Worm (Caenorhabditis elegans): ENCODE data around the gene nhr-101.

nhr-101 gene

DNA sequence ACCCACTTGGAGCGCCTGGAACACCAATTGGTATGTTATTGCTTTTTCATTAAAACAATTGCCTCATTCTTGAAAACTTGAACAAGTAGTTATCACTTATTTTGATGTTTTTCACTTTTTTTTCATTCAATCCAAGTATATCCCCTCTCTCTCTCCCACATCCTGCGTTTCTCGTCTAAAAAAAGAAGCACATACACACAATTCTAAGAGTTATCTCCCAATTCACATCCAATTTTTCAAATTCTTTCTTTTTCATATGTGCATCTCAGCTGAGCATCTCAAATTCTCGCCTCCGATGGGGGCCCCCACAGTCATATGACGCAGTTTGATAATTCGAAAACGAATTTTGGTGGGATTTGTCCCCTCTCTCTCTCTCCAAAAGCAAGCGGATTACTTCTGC, 33.6 kb upstream of the nhr-101 start:
- TF ChIP-seq mdl-1 (tag; optimal IDR thresholded peaks at IDR 0.05) = no peak
- TF ChIP-seq tlp-1 (tag; optimal IDR thresholded peaks at IDR 0.05) = no peak
- TF ChIP-seq lin-14 (GFP tag; optimal IDR thresholded peaks at IDR 0.05) = peak; percentile 62
- TF ChIP-seq elt-2 (tag; optimal IDR thresholded peaks at IDR 0.05) = no peak
- TF ChIP-seq zag-1 (tag; optimal IDR thresholded peaks at IDR 0.05) = no peak
- TF ChIP-seq C04F5.9 (tag; optimal IDR thresholded peaks at IDR 0.05) = no peak
- TF ChIP-seq sptf-1 (tag; optimal IDR thresholded peaks at IDR 0.05) = no peak
- TF ChIP-seq nhr-85 (tag) = peak; percentile 46
- TF ChIP-seq lin-13 (GFP tag; optimal IDR thresholded peaks at IDR 0.05) = no peak
- TF ChIP-seq aha-1 (tag; optimal IDR thresholded peaks at IDR 0.05) = no peak
- TF ChIP-seq snpc-4 (tag; optimal IDR thresholded peaks at IDR 0.05) = no peak
- TF ChIP-seq efl-1 (optimal IDR thresholded peaks at IDR 0.05) = no peak
- TF ChIP-seq efl-1 (GFP tag; optimal IDR thresholded peaks at IDR 0.05 in 1 of 2) = peak in 1 of 2 experiments; percentile 83
- TF ChIP-seq nhr-90 (tag; optimal IDR thresholded peaks at IDR 0.05; ENCODE audit: poor library complexity) = no peak
- no peak for TF ChIP-seq pqm-1 (tag; optimal IDR thresholded peaks at IDR 0.05)
- no peak for TF ChIP-seq lsy-2 (tag; optimal IDR thresholded peaks at IDR 0.05)
- no peak for TF ChIP-seq nhr-19 (GFP tag; conservative IDR thresholded peaks at IDR 0.05)
- no peak for TF ChIP-seq nhr-11 (tag; optimal IDR thresholded peaks at IDR 0.05)
- no peak for TF ChIP-seq dsc-1 (tag; optimal IDR thresholded peaks at IDR 0.05)
- TF ChIP-seq blmp-1 (tag; optimal IDR thresholded peaks at IDR 0.05) = no peak

DNA sequence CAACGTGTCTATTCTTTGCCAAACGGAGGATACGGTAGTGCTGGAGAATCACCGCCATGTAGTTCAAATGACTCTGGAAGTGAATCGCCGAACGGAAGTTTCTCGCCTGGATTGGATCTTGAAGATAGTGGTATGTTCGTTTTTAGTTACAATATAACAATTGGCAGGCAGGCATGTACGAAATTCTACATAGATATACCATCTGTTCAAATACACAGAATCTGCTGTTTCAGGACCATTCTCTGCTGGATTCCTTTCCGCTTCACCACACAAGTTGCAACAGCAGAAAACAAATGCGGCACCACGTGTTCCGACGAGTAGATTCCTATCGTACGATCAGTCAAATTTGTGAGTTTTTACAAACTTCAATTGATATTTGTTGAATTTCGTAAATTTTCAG, 30.8 kb upstream of the nhr-101 start:
- TF ChIP-seq ceh-82 (tag; optimal IDR thresholded peaks at IDR 0.05) (no peak), efl-1 (optimal IDR thresholded peaks at IDR 0.05) (no peak), efl-1 (GFP tag; optimal IDR thresholded peaks at IDR 0.05 in 1 of 2) (peak in 1 of 2 experiments; percentile 21)

ce11 chrV:11541284-11541683, 29.0 kb upstream of the nhr-101 start:
- TF ChIP-seq efl-1 (optimal IDR thresholded peaks at IDR 0.05) (peak in 1 of 2 experiments; percentile 3), efl-1 (GFP tag; optimal IDR thresholded peaks at IDR 0.05 in 1 of 2) (no peak), lin-35 (GFP tag; optimal IDR thresholded peaks at IDR 0.05) (no peak), grh-1 (GFP tag; IDR thresholded peaks at IDR 0.05) (no peak), jun-1 (tag; optimal IDR thresholded peaks at IDR 0.05) (peak; percentile 7), mdl-1 (tag; optimal IDR thresholded peaks at IDR 0.05) (no peak), vab-15 (tag; optimal IDR thresholded peaks at IDR 0.05) (peak; percentile 4)

DNA sequence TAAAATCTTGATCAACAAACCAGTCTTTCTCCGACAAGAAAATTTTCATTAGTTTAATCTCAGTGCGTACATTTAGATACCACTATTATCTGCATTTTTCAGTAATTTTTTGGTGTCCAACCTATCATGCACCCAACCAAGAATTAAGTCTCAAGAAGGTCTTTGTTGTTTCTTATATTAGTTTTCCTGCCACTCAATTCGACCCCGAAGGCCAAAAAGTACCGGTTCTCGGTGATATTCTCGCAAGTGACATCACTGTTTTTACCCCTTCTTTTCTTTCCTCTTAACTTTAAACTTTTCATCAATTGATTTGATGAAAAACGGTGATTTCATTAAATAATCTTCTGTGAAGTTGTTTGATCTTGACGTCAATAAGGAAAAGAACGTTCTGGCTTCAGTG, 26.7 kb upstream of the nhr-101 start, which contains the start of gene F38B7.2:
Gene F38B7.2, plus strand, starts transcription at position 400 of the 400 bp plus-strand sequence.
- TF ChIP-seq nhr-71 (tag; optimal IDR thresholded peaks at IDR 0.05) = peak; percentile 30
- no peak for TF ChIP-seq tbx-2 (tag; optimal IDR thresholded peaks at IDR 0.05)
- no peak for TF ChIP-seq hlh-17 (GFP tag; optimal IDR thresholded peaks at IDR 0.05; ENCODE audit: borderline replicate concordance)
- TF ChIP-seq vab-15 (tag; optimal IDR thresholded peaks at IDR 0.05) = no peak
- TF ChIP-seq pag-3 (tag; optimal IDR thresholded peaks at IDR 0.05; ENCODE audit: borderline replicate concordance, insufficient read depth) = no peak
- TF ChIP-seq elt-3 (tag; optimal IDR thresholded peaks at IDR 0.05) = peak in 4 of 6 experiments; percentile 25 to 48 (median 42)
- no peak for TF ChIP-seq hpl-2 (GFP tag; optimal IDR thresholded peaks at IDR 0.05)
- TF ChIP-seq aly-2 (tag; optimal IDR thresholded peaks at IDR 0.05) = no peak
- no peak for TF ChIP-seq unc-98 (GFP tag; IDR thresholded peaks at IDR 0.05)
- TF ChIP-seq fkh-10 (GFP tag; optimal IDR thresholded peaks at IDR 0.05) = no peak
- TF ChIP-seq hlh-4 (tag; optimal IDR thresholded peaks at IDR 0.05) = no peak
- no peak for TF ChIP-seq nhr-76 (tag; optimal IDR thresholded peaks at IDR 0.05)
- TF ChIP-seq nhr-28 (tag; optimal IDR thresholded peaks at IDR 0.05) = no peak
- no peak for TF ChIP-seq C16A3.4 (tag; optimal IDR thresholded peaks at IDR 0.05)
- no peak for TF ChIP-seq nhr-47 (tag; optimal IDR thresholded peaks at IDR 0.05)
- no peak for TF ChIP-seq efl-1 (optimal IDR thresholded peaks at IDR 0.05)
- peak in 1 of 2 experiments; percentile 89 for TF ChIP-seq efl-1 (GFP tag; optimal IDR thresholded peaks at IDR 0.05 in 1 of 2)
- no peak for TF ChIP-seq unc-62 (GFP tag; optimal IDR thresholded peaks at IDR 0.05)
- no peak for TF ChIP-seq lin-15B (tag; optimal IDR thresholded peaks at IDR 0.05)
- no peak for TF ChIP-seq tlp-1 (tag; optimal IDR thresholded peaks at IDR 0.05)
- no peak for TF ChIP-seq egl-27 (tag; optimal IDR thresholded peaks at IDR 0.05)
- no peak for TF ChIP-seq egl-13 (tag; optimal IDR thresholded peaks at IDR 0.05)
- peak; percentile 23 for TF ChIP-seq lin-14 (GFP tag; optimal IDR thresholded peaks at IDR 0.05)
- peak; percentile 90 for TF ChIP-seq nhr-85 (tag)
- no peak for TF ChIP-seq unc-30 (tag; optimal IDR thresholded peaks at IDR 0.05)
- peak; percentile 11 for TF ChIP-seq nhr-20 (tag; optimal IDR thresholded peaks at IDR 0.05)
- TF ChIP-seq pax-3 (tag; optimal IDR thresholded peaks at IDR 0.05) = no peak
- TF ChIP-seq blmp-1 (tag; optimal IDR thresholded peaks at IDR 0.05) = peak; percentile 44
- TF ChIP-seq nhr-90 (tag; optimal IDR thresholded peaks at IDR 0.05; ENCODE audit: poor library complexity) = peak; percentile 2

Measured in whole organism, L1 larva.